Fruit fly (Drosophila melanogaster): Measurements from ENCODE around the gene CG8086.

dm6 chr2L:8290653-8291233 is 33.4 kb upstream of the CG8086 start:
- TF ChIP-seq CG8478 (optimal IDR thresholded peaks at IDR 0.05) = no peak
- TF ChIP-seq EcR (GFP tag; optimal IDR thresholded peaks at IDR 0.05) = no peak
- TF ChIP-seq usp (GFP tag; optimal IDR thresholded peaks at IDR 0.05) = no peak
- TF ChIP-seq pan (optimal IDR thresholded peaks at IDR 0.05) = no peak
- TF ChIP-seq Dll (optimal IDR thresholded peaks at IDR 0.05) = no peak
- TF ChIP-seq psq (optimal IDR thresholded peaks at IDR 0.05) = no peak

Data from whole organism.